Fruit fly (Drosophila melanogaster) whole organism, embryonic: Measurements from ENCODE around the gene PXo.

Experiments used
- CG10565 ChIP-seq: fragments of 200-800 bp; sonication (Bioruptor generic); optimal IDR thresholded peaks from 3 replicates; lab custom pipeline; 2016; ENCODE audit warnings: missing biosample characterization, mild to moderate bottlenecking, missing genetic modification characterization
- CG12071 ChIP-seq: fragments of 200-800 bp; sonication (Bioruptor generic); optimal IDR thresholded peaks from 3 replicates; lab custom pipeline; 2018; ENCODE audit warnings: missing biosample characterization, mild to moderate bottlenecking, missing genetic modification characterization
- CG1233 ChIP-seq: fragments of 200-800 bp; sonication (Bioruptor generic); optimal IDR thresholded peaks from 4 replicates; lab custom pipeline; 2018; ENCODE audit warnings: missing biosample characterization, mild to moderate bottlenecking, missing genetic modification characterization
- CG12391 ChIP-seq: fragments of 200-800 bp; sonication (Bioruptor generic); optimal IDR thresholded peaks from 3 replicates; lab custom pipeline; 2018; ENCODE audit warnings: missing biosample characterization, mild to moderate bottlenecking, missing genetic modification characterization, moderate library complexity
- CG15479 ChIP-seq: fragments of 200-800 bp; sonication (Bioruptor generic); optimal IDR thresholded peaks from 3 replicates; lab custom pipeline; 2019; ENCODE audit warnings: missing biosample characterization, mild to moderate bottlenecking, missing genetic modification characterization, moderate library complexity
- CG15696 ChIP-seq: fragments of 200-800 bp; sonication (Bioruptor generic); optimal IDR thresholded peaks from 2 replicates; lab custom pipeline; 2019; ENCODE audit warnings: missing biosample characterization, mild to moderate bottlenecking, missing genetic modification characterization, moderate library complexity
- CG17385 ChIP-seq: fragments of 200-800 bp; sonication (Bioruptor generic); optimal IDR thresholded peaks from 3 replicates; lab custom pipeline; 2018; ENCODE audit warnings: missing biosample characterization, mild to moderate bottlenecking, missing genetic modification characterization
- CG18262 ChIP-seq: fragments of 200-800 bp; optimal IDR thresholded peaks from 3 replicates; lab custom pipeline; 2019; ENCODE audit warnings: missing biosample characterization, mild to moderate bottlenecking, missing genetic modification characterization, moderate library complexity
- CG1832 ChIP-seq: fragments of 200-800 bp; sonication (Bioruptor generic); optimal IDR thresholded peaks from 2 replicates; lab custom pipeline; 2017; ENCODE audit warnings: missing biosample characterization, mild to moderate bottlenecking, missing genetic modification characterization, inconsistent platforms
- CG18619 ChIP-seq: fragments of 200-800 bp; sonication (Bioruptor generic); optimal IDR thresholded peaks from 3 replicates; lab custom pipeline; 2017; ENCODE audit warnings: missing biosample characterization, mild to moderate bottlenecking, missing genetic modification characterization
- CG2202 ChIP-seq: fragments of 200-800 bp; sonication (Bioruptor generic); optimal IDR thresholded peaks from 2 replicates; lab custom pipeline; 2018; ENCODE audit warnings: missing biosample characterization, mild to moderate bottlenecking, missing genetic modification characterization
- CG2889 ChIP-seq: fragments of 200-800 bp; sonication (Bioruptor generic); IDR thresholded peaks from 3 replicates; pipeline ENCODE4 v1.3.6; 2022; ENCODE audit warnings: missing biosample characterization, missing genetic modification characterization
- CG4282 ChIP-seq: fragments of 200-800 bp; sonication (Bioruptor generic); optimal IDR thresholded peaks from 2 replicates; lab custom pipeline; 2016; ENCODE audit warnings: missing biosample characterization, missing genetic modification characterization
- Chrac-16 ChIP-seq: fragments of 200-800 bp; sonication (Bioruptor generic); optimal IDR thresholded peaks from 3 replicates; lab custom pipeline; 2016; ENCODE audit warnings: missing biosample characterization, missing genetic modification characterization
- Dbx ChIP-seq: fragments of 200-800 bp; sonication (Bioruptor generic); IDR thresholded peaks from 3 replicates; pipeline ENCODE4 v1.3.6; 2022; ENCODE audit warnings: missing biosample characterization, missing genetic modification characterization
- GATAe ChIP-seq: fragments of 200-800 bp; sonication (Bioruptor generic); conservative IDR thresholded peaks from 2 replicates; pipeline ENCODE4 v1.3.6; 2022; ENCODE audit warnings: missing biosample characterization, missing genetic modification characterization
- H2.0 ChIP-seq: fragments of 200-800 bp; sonication (Bioruptor generic); IDR thresholded peaks from 2 replicates; pipeline ENCODE4 v1.3.6; 2022; ENCODE audit warnings: missing biosample characterization, missing genetic modification characterization
- HHEX ChIP-seq: fragments of 200-800 bp; sonication (Bioruptor generic); optimal IDR thresholded peaks from 3 replicates; lab custom pipeline; 2017; ENCODE audit warnings: missing biosample characterization, mild to moderate bottlenecking, missing genetic modification characterization, missing genetic modification reagents
- HLH54F ChIP-seq: fragments of 200-800 bp; sonication (Bioruptor generic); optimal IDR thresholded peaks from 3 replicates; lab custom pipeline; 2016; ENCODE audit warnings: missing biosample characterization, missing genetic modification characterization
- HmgZ ChIP-seq: fragments of 200-800 bp; sonication (Bioruptor generic); optimal IDR thresholded peaks from 2 replicates; lab custom pipeline; 2018; ENCODE audit warnings: missing biosample characterization, mild to moderate bottlenecking, missing genetic modification characterization
- Hmx ChIP-seq: fragments of 200-800 bp; sonication (Bioruptor generic); optimal IDR thresholded peaks from 2 replicates; lab custom pipeline; 2016; ENCODE audit warnings: missing biosample characterization, missing genetic modification characterization
- Hr39 ChIP-seq: fragments of >200 bp; optimal IDR thresholded peaks from 2 replicates; lab custom pipeline; 2017
- Lim3 ChIP-seq: fragments of 200-800 bp; sonication (Bioruptor generic); IDR thresholded peaks from 2 replicates; pipeline ENCODE4 v1.3.6; 2022; ENCODE audit warnings: missing biosample characterization, missing genetic modification characterization
- Max ChIP-seq: fragments of 200-800 bp; sonication (Bioruptor generic); optimal IDR thresholded peaks from 2 replicates; lab custom pipeline; 2016; ENCODE audit warnings: missing biosample characterization, mild to moderate bottlenecking, missing genetic modification characterization
- Med ChIP-seq: fragments of 200-800 bp; sonication (Bioruptor generic); peaks from one replicate; lab custom pipeline; 2016; ENCODE audit warnings: missing biosample characterization, missing genetic modification characterization, mild to moderate bottlenecking, inconsistent platforms, moderate library complexity
- Meics ChIP-seq: fragments of 200-800 bp; sonication (Bioruptor generic); optimal IDR thresholded peaks from 2 replicates; lab custom pipeline; 2017; ENCODE audit warnings: missing biosample characterization, mild to moderate bottlenecking, missing genetic modification characterization
- Mes4 ChIP-seq: fragments of 200-800 bp; sonication (Bioruptor generic); optimal IDR thresholded peaks from 2 replicates; lab custom pipeline; 2016; ENCODE audit warnings: missing biosample characterization, missing genetic modification characterization
- Nf-YA ChIP-seq: fragments of 200-800 bp; sonication (Bioruptor generic); IDR thresholded peaks from 2 replicates; pipeline ENCODE4 v1.3.6; 2022; ENCODE audit warnings: missing biosample characterization, missing genetic modification characterization
- Oaz ChIP-seq: fragments of 200-800 bp; sonication (Bioruptor generic); IDR thresholded peaks from 2 replicates; pipeline ENCODE4 v1.3.6; 2022; ENCODE audit warnings: missing biosample characterization, missing genetic modification characterization
- Stat92E ChIP-seq, 3 experiments: fragments of >200 bp in 2 of 3; fragments of 200-800 bp in 1 of 3; sonication (Bioruptor generic) in 1 of 3; optimal IDR thresholded peaks; 2 replicates each; lab custom pipeline; 2017 to 2019; ENCODE audit warnings: missing biosample characterization in 3 of 3, missing genetic modification characterization in 3 of 3, mild to moderate bottlenecking in 1 of 3, moderate library complexity in 1 of 3
- YL-1 ChIP-seq: fragments of 200-800 bp; sonication (Bioruptor generic); optimal IDR thresholded peaks from 3 replicates; lab custom pipeline; 2017; ENCODE audit warnings: missing biosample characterization, mild to moderate bottlenecking, missing genetic modification characterization
- bigmax ChIP-seq: fragments of 200-800 bp; sonication (Bioruptor generic); optimal IDR thresholded peaks from 2 replicates; lab custom pipeline; 2018; ENCODE audit warnings: missing biosample characterization, mild to moderate bottlenecking, missing genetic modification characterization
- corto ChIP-seq: fragments of 200-800 bp; sonication (Bioruptor generic); optimal IDR thresholded peaks from 2 replicates; lab custom pipeline; 2016; ENCODE audit warnings: missing biosample characterization, mild to moderate bottlenecking, missing genetic modification characterization, moderate library complexity
- crol ChIP-seq: fragments of 200-800 bp; sonication (Bioruptor generic); IDR thresholded peaks from 2 replicates; pipeline ENCODE4 v1.3.6; 2022; ENCODE audit warnings: missing biosample characterization, missing genetic modification characterization
- dmrt99B ChIP-seq: fragments of 200-800 bp; sonication (Bioruptor generic); optimal IDR thresholded peaks from 2 replicates; lab custom pipeline; 2018; ENCODE audit warnings: missing biosample characterization, mild to moderate bottlenecking, missing genetic modification characterization, moderate library complexity
- fd96Cb ChIP-seq: fragments of 200-800 bp; sonication (Bioruptor generic); optimal IDR thresholded peaks from 2 replicates; lab custom pipeline; 2018; ENCODE audit warnings: missing biosample characterization, mild to moderate bottlenecking, missing genetic modification characterization, moderate library complexity
- gfzf ChIP-seq: fragments of 200-800 bp; sonication (Bioruptor generic); optimal IDR thresholded peaks from 2 replicates; lab custom pipeline; 2016; ENCODE audit warnings: missing biosample characterization, mild to moderate bottlenecking, missing genetic modification characterization, moderate library complexity
- lilli ChIP-seq: fragments of 200-800 bp; sonication (Bioruptor generic); optimal IDR thresholded peaks from 3 replicates; lab custom pipeline; 2016; ENCODE audit warnings: missing biosample characterization, missing genetic modification characterization
- nau ChIP-seq: fragments of 200-800 bp; sonication (Bioruptor generic); optimal IDR thresholded peaks from 3 replicates; lab custom pipeline; 2017; ENCODE audit warnings: missing biosample characterization, mild to moderate bottlenecking, missing genetic modification characterization, missing genetic modification reagents
- pita ChIP-seq: fragments of 200-800 bp; sonication (Bioruptor generic); optimal IDR thresholded peaks from 2 replicates; lab custom pipeline; 2017; ENCODE audit warnings: missing biosample characterization, mild to moderate bottlenecking, missing genetic modification characterization
- repo ChIP-seq: fragments of 200-800 bp; sonication (Bioruptor generic); optimal IDR thresholded peaks from 2 replicates; lab custom pipeline; 2016; ENCODE audit warnings: missing biosample characterization, missing genetic modification characterization
- rib ChIP-seq: fragments of 200-800 bp; sonication (Bioruptor generic); IDR thresholded peaks from 2 replicates; pipeline ENCODE4 v1.3.6; 2022; ENCODE audit warnings: missing biosample characterization, missing genetic modification characterization
- sisA ChIP-seq: fragments of 200-800 bp; sonication (Bioruptor generic); IDR thresholded peaks from 2 replicates; pipeline ENCODE4 v1.3.6; 2022; ENCODE audit warnings: missing biosample characterization, missing genetic modification characterization
- sug ChIP-seq: fragments of 200-800 bp; optimal IDR thresholded peaks from 2 replicates; lab custom pipeline; 2019; ENCODE audit warnings: missing biosample characterization, mild to moderate bottlenecking, missing genetic modification characterization, moderate library complexity
- tll ChIP-seq, 2 experiments: fragments of 200-800 bp in 1 of 2; fragments of >200 bp in 1 of 2; sonication (Bioruptor generic) in 1 of 2; optimal IDR thresholded peaks; 2 replicates each; lab custom pipeline; 2017 to 2019; ENCODE audit warnings: missing biosample characterization in 2 of 2, missing genetic modification characterization in 2 of 2, mild to moderate bottlenecking in 1 of 2, moderate library complexity in 1 of 2
- tna ChIP-seq: fragments of 200-800 bp; sonication (Bioruptor generic); IDR thresholded peaks from 2 replicates; pipeline ENCODE4 v1.3.6; 2022; ENCODE audit warnings: missing biosample characterization, missing genetic modification characterization; ENCODE audit not compliant: partially characterized antibody
- trh ChIP-seq: fragments of 200-800 bp; sonication (Bioruptor generic); optimal IDR thresholded peaks from 2 replicates; lab custom pipeline; 2016; ENCODE audit warnings: missing biosample characterization, missing genetic modification characterization
- usp ChIP-seq: fragments of >200 bp; optimal IDR thresholded peaks from 2 replicates; lab custom pipeline; 2017; ENCODE audit warnings: missing biosample characterization, missing genetic modification characterization
- vvl ChIP-seq: fragments of 200-800 bp; sonication (Bioruptor generic); IDR thresholded peaks from 2 replicates; pipeline ENCODE4 v1.3.6; 2022; ENCODE audit warnings: missing biosample characterization, missing genetic modification characterization

Gene PXo

dm6 chr3L:5881310-5882208 lies 39.6 kb downstream of the PXo start (continued):
- TF ChIP-seq H2.0 (GFP tag; lab: Robert Waterston, UW) (peak; percentile 44; the same call in 1 of the 2 replicates), repo (GFP tag; lab: Kevin White, UChicago) (no peak), vvl (GFP tag; lab: Robert Waterston, UW) (no peak), Oaz (peak; percentile 42; the same call in 1 of the 2 replicates), CG10565 (GFP tag; lab: Kevin White, UChicago) (no peak), CG15696 (tag; lab: Kevin White, UChicago) (no peak), Dbx (GFP tag; lab: Robert Waterston, UW) (no peak), CG1233 (GFP tag; lab: Kevin White, UChicago) (no peak), CG18619 (GFP tag; lab: Kevin White, UChicago) (peak; percentile 54), nau (no peak), YL-1 (GFP tag; lab: Kevin White, UChicago) (no peak), CG12071 (GFP tag; lab: Kevin White, UChicago) (no peak), Chrac-16 (GFP tag; lab: Kevin White, UChicago) (peak; percentile 56), CG17385 (GFP tag; lab: Kevin White, UChicago) (peak; percentile 64), corto (GFP tag; lab: Kevin White, UChicago) (no peak), Hmx (GFP tag; lab: Kevin White, UChicago) (no peak), gfzf (no peak), dmrt99B (tag; lab: Kevin White, UChicago) (peak; percentile 82), tll (GFP tag; optimal IDR thresholded peaks at IDR 0.05; lab: Kevin White, UChicago) (no peak), usp (GFP tag; lab: Kevin White, UChicago) (no peak), Nf-YA (no peak), crol (GFP tag; lab: Robert Waterston, UW) (no peak), sug (tag; lab: Kevin White, UChicago) (no peak), Mes4 (GFP tag; lab: Kevin White, UChicago) (peak; percentile 40), pita (GFP tag; lab: Kevin White, UChicago) (no peak), Max (GFP tag; lab: Kevin White, UChicago) (no peak), GATAe (no peak), Med (GFP tag; lab: Kevin White, UChicago) (no peak), tna (no peak), HLH54F (GFP tag; lab: Kevin White, UChicago) (peak; percentile 38), trh (peak; percentile 7), lilli (GFP tag; lab: Kevin White, UChicago) (no peak), CG2889 (no peak; the same call in 2 of the 3 replicates), HHEX (GFP tag; lab: Kevin White, UChicago) (no peak), HmgZ (tag; lab: Kevin White, UChicago) (no peak), CG2202 (tag; lab: Kevin White, UChicago) (no peak), Stat92E (GFP tag; optimal IDR thresholded peaks at IDR 0.05; lab: Kevin White, UChicago) (no peak), CG18262 (tag; lab: Kevin White, UChicago) (peak; percentile 41), fd96Cb (no peak), bigmax (GFP tag; lab: Kevin White, UChicago) (no peak), CG12391 (tag; lab: Kevin White, UChicago) (peak; percentile 73), Lim3 (GFP tag; lab: Robert Waterston, UW) (no peak), Meics (no peak), CG1832 (GFP tag; lab: Kevin White, UChicago) (peak; percentile 86), rib (GFP tag; lab: Robert Waterston, UW) (no peak), sisA (GFP tag; lab: Robert Waterston, UW) (no peak), CG15479 (GFP tag; lab: Kevin White, UChicago) (no peak), CG4282 (peak; percentile 23), Hr39 (no peak)
